Fruit fly (Drosophila melanogaster) whole organism, embryonic: Measurements from ENCODE around the gene CycE.

ENCODE experiments used
- Antp ChIP-seq: fragments of 200-800 bp; sonication (Bioruptor generic); optimal IDR thresholded peaks from 3 replicates; lab custom pipeline; 2016; ENCODE audit warnings: missing biosample characterization, missing genetic modification characterization
- Asciz ChIP-seq: fragments of 200-800 bp; sonication (Bioruptor generic); optimal IDR thresholded peaks from 2 replicates; lab custom pipeline; 2017; ENCODE audit warnings: missing biosample characterization, mild to moderate bottlenecking, missing genetic modification characterization, missing genetic modification reagents
- Bgb ChIP-seq: fragments of 200-800 bp; sonication (Bioruptor generic); IDR thresholded peaks from 2 replicates; pipeline ENCODE4 v1.3.6; 2022; ENCODE audit warnings: missing biosample characterization, missing genetic modification characterization; ENCODE audit not compliant: partially characterized antibody
- BtbVII ChIP-seq: fragments of 200-800 bp; sonication (Bioruptor generic); optimal IDR thresholded peaks from 3 replicates; lab custom pipeline; 2017; ENCODE audit warnings: missing biosample characterization, mild to moderate bottlenecking, missing genetic modification characterization
- CG10209 ChIP-seq: fragments of 200-800 bp; sonication (Bioruptor generic); optimal IDR thresholded peaks from 3 replicates; lab custom pipeline; 2017; ENCODE audit warnings: missing biosample characterization, mild to moderate bottlenecking, missing genetic modification characterization, missing genetic modification reagents
- CG10654 ChIP-seq: fragments of 200-800 bp; sonication (Bioruptor generic); optimal IDR thresholded peaks from 2 replicates; lab custom pipeline; 2016; ENCODE audit warnings: missing biosample characterization, missing genetic modification characterization
- CG11085 ChIP-seq: fragments of 200-800 bp; sonication (Bioruptor generic); IDR thresholded peaks from 2 replicates; pipeline ENCODE4 v1.3.6; 2022; ENCODE audit warnings: missing biosample characterization, missing genetic modification characterization
- CG11247 ChIP-seq: fragments of 200-800 bp; sonication (Bioruptor generic); IDR thresholded peaks from 2 replicates; pipeline ENCODE4 v1.3.6; 2022; ENCODE audit warnings: missing biosample characterization, missing genetic modification characterization
- CG11560 ChIP-seq: fragments of 200-800 bp; sonication (Bioruptor generic); IDR thresholded peaks from 3 replicates; pipeline ENCODE4 v1.3.6; 2022; ENCODE audit warnings: missing biosample characterization, missing genetic modification characterization
- CG1603 ChIP-seq: fragments of 200-800 bp; sonication (Bioruptor generic); optimal IDR thresholded peaks from 2 replicates; lab custom pipeline; 2019; ENCODE audit warnings: missing biosample characterization, mild to moderate bottlenecking, missing genetic modification characterization, moderate library complexity
- CG2199 ChIP-seq: fragments of 200-800 bp; sonication (Bioruptor generic); IDR thresholded peaks from 3 replicates; pipeline ENCODE4 v1.3.6; 2022; ENCODE audit warnings: missing biosample characterization, missing genetic modification characterization
- CG2889 ChIP-seq: fragments of 200-800 bp; sonication (Bioruptor generic); IDR thresholded peaks from 3 replicates; pipeline ENCODE4 v1.3.6; 2022; ENCODE audit warnings: missing biosample characterization, missing genetic modification characterization
- CG3847 ChIP-seq: fragments of 200-800 bp; sonication (Bioruptor generic); IDR thresholded peaks from 2 replicates; pipeline ENCODE4 v1.3.6; 2022; ENCODE audit warnings: missing biosample characterization, missing genetic modification characterization
- CG42726 ChIP-seq: fragments of 200-800 bp; sonication (Bioruptor generic); IDR thresholded peaks from 2 replicates; pipeline ENCODE4 v1.3.6; 2022; ENCODE audit warnings: missing biosample characterization, missing genetic modification characterization; ENCODE audit not compliant: partially characterized antibody
- CG5180 ChIP-seq: fragments of 200-800 bp; sonication (Bioruptor generic); optimal IDR thresholded peaks from 3 replicates; lab custom pipeline; 2017; ENCODE audit warnings: missing biosample characterization, missing genetic modification characterization, mild to moderate bottlenecking, moderate library complexity, missing genetic modification reagents
- CG5245 ChIP-seq: fragments of 200-800 bp; sonication (Bioruptor generic); optimal IDR thresholded peaks from 3 replicates; lab custom pipeline; 2016; ENCODE audit warnings: missing biosample characterization, missing genetic modification characterization
- CG5953 ChIP-seq: fragments of 200-800 bp; sonication (Bioruptor generic); IDR thresholded peaks from 2 replicates; pipeline ENCODE4 v1.3.6; 2022; ENCODE audit warnings: missing biosample characterization, missing genetic modification characterization
- CG7372 ChIP-seq: fragments of 200-800 bp; sonication (Bioruptor generic); IDR thresholded peaks from 2 replicates; pipeline ENCODE4 v1.3.6; 2022; ENCODE audit warnings: missing biosample characterization, missing genetic modification characterization
- CG7556 ChIP-seq: fragments of 200-800 bp; sonication (Bioruptor generic); optimal IDR thresholded peaks from 2 replicates; lab custom pipeline; 2017; ENCODE audit warnings: missing biosample characterization, mild to moderate bottlenecking, missing genetic modification characterization
- CG7839 ChIP-seq: fragments of 200-800 bp; sonication (Bioruptor generic); optimal IDR thresholded peaks from 3 replicates; lab custom pipeline; 2018; ENCODE audit warnings: missing biosample characterization, mild to moderate bottlenecking, missing genetic modification characterization, moderate library complexity
- D ChIP-seq, 2 experiments: fragments of 200-800 bp in 1 of 2; fragments of >200 bp in 1 of 2; sonication (Bioruptor generic) in 1 of 2; optimal IDR thresholded peaks; 2 replicates in 1 of 2; 3 replicates in 1 of 2; lab custom pipeline; 2017; ENCODE audit warnings: mild to moderate bottlenecking in 1 of 2, missing biosample characterization in 1 of 2, missing genetic modification characterization in 1 of 2, missing genetic modification reagents in 1 of 2
- Doc2 ChIP-seq: fragments of 200-800 bp; sonication (Bioruptor generic); IDR thresholded peaks from 2 replicates; pipeline ENCODE4 v1.3.6; 2022; ENCODE audit warnings: missing biosample characterization, missing genetic modification characterization
- Ets97D ChIP-seq: fragments of 200-800 bp; sonication (Bioruptor generic); optimal IDR thresholded peaks from 3 replicates; lab custom pipeline; 2016; ENCODE audit warnings: missing biosample characterization, missing genetic modification characterization
- HLH54F ChIP-seq: fragments of 200-800 bp; sonication (Bioruptor generic); optimal IDR thresholded peaks from 3 replicates; lab custom pipeline; 2016; ENCODE audit warnings: missing biosample characterization, missing genetic modification characterization
- Hr3 ChIP-seq: fragments of 200-800 bp; sonication (Bioruptor generic); optimal IDR thresholded peaks from 3 replicates; lab custom pipeline; 2016; ENCODE audit warnings: missing biosample characterization, missing genetic modification characterization
- Hr51 ChIP-seq, 2 experiments: fragments of 200-800 bp; sonication (Bioruptor generic); optimal IDR thresholded peaks; 2 replicates in 1 of 2; 3 replicates in 1 of 2; lab custom pipeline; 2016 to 2018; ENCODE audit warnings: missing biosample characterization in 2 of 2, missing genetic modification characterization in 2 of 2, mild to moderate bottlenecking in 1 of 2, moderate library complexity in 1 of 2
- Kr ChIP-seq: fragments of 200-800 bp; sonication (Bioruptor generic); optimal IDR thresholded peaks from 2 replicates; lab custom pipeline; 2017; ENCODE audit warnings: missing biosample characterization, mild to moderate bottlenecking, missing genetic modification characterization
- Neu2 ChIP-seq: fragments of 200-800 bp; sonication (Bioruptor generic); optimal IDR thresholded peaks from 3 replicates; lab custom pipeline; 2016; ENCODE audit warnings: missing biosample characterization, missing genetic modification characterization, borderline replicate concordance
- NfI ChIP-seq: fragments of 200-800 bp; sonication (Bioruptor generic); optimal IDR thresholded peaks from 3 replicates; lab custom pipeline; 2018; ENCODE audit warnings: missing biosample characterization, mild to moderate bottlenecking, missing genetic modification characterization, moderate library complexity
- Oaz ChIP-seq: fragments of 200-800 bp; sonication (Bioruptor generic); IDR thresholded peaks from 2 replicates; pipeline ENCODE4 v1.3.6; 2022; ENCODE audit warnings: missing biosample characterization, missing genetic modification characterization
- Pdp1 ChIP-seq, 2 experiments: fragments of 200-800 bp; sonication (Bioruptor generic); optimal IDR thresholded peaks; 3 replicates each; lab custom pipeline; 2016; ENCODE audit warnings: missing biosample characterization in 2 of 2, missing genetic modification characterization in 2 of 2, mild to moderate bottlenecking in 1 of 2, moderate library complexity in 1 of 2
- TFAM ChIP-seq: fragments of 200-800 bp; sonication (Bioruptor generic); optimal IDR thresholded peaks from 2 replicates; lab custom pipeline; 2017; ENCODE audit warnings: missing biosample characterization, missing genetic modification characterization, inconsistent platforms
- Xrp1 ChIP-seq: fragments of 200-800 bp; sonication (Bioruptor generic); IDR thresholded peaks from 2 replicates; pipeline ENCODE4 v1.3.6; 2022; ENCODE audit warnings: missing biosample characterization, missing genetic modification characterization
- bsh ChIP-seq, 2 experiments: fragments of 200-800 bp; sonication (Bioruptor generic); optimal IDR thresholded peaks; 2 replicates each; lab custom pipeline; 2017 to 2018; ENCODE audit warnings: mild to moderate bottlenecking in 2 of 2, missing biosample characterization in 2 of 2, missing genetic modification characterization in 2 of 2, moderate library complexity in 1 of 2
- btn ChIP-seq: fragments of 200-800 bp; sonication (Bioruptor generic); optimal IDR thresholded peaks from 2 replicates; lab custom pipeline; 2016; ENCODE audit warnings: missing biosample characterization, missing genetic modification characterization
- exex ChIP-seq: fragments of 200-800 bp; sonication (Bioruptor generic); optimal IDR thresholded peaks from 4 replicates; lab custom pipeline; 2018; ENCODE audit warnings: missing biosample characterization, mild to moderate bottlenecking, missing genetic modification characterization, moderate library complexity
- klu ChIP-seq: fragments of 200-800 bp; sonication (Bioruptor generic); IDR thresholded peaks from 2 replicates; pipeline ENCODE4 v1.3.6; 2022; ENCODE audit warnings: missing biosample characterization, missing genetic modification characterization
- lbe ChIP-seq: fragments of 200-800 bp; sonication (Bioruptor generic); optimal IDR thresholded peaks from 2 replicates; lab custom pipeline; 2016; ENCODE audit warnings: missing biosample characterization, mild to moderate bottlenecking, missing genetic modification characterization
- nmo ChIP-seq: fragments of 200-800 bp; sonication (Bioruptor generic); optimal IDR thresholded peaks from 2 replicates; lab custom pipeline; 2018; ENCODE audit warnings: missing biosample characterization, mild to moderate bottlenecking, missing genetic modification characterization, moderate library complexity
- pum ChIP-seq: fragments of 200-800 bp; sonication (Bioruptor generic); optimal IDR thresholded peaks from 2 replicates; lab custom pipeline; 2016; ENCODE audit warnings: missing biosample characterization, missing genetic modification characterization
- pzg ChIP-seq: fragments of 200-800 bp; sonication (Bioruptor generic); optimal IDR thresholded peaks from 3 replicates; lab custom pipeline; 2018; ENCODE audit warnings: missing biosample characterization, mild to moderate bottlenecking, missing genetic modification characterization, moderate library complexity
- scrt ChIP-seq: fragments of 200-800 bp; sonication (Bioruptor generic); optimal IDR thresholded peaks from 2 replicates; lab custom pipeline; 2018; ENCODE audit warnings: missing biosample characterization, mild to moderate bottlenecking, missing genetic modification characterization, moderate library complexity
- seq ChIP-seq: fragments of 200-800 bp; sonication (Bioruptor generic); IDR thresholded peaks from 2 replicates; pipeline ENCODE4 v1.3.6; 2022; ENCODE audit warnings: missing biosample characterization, missing genetic modification characterization
- sna ChIP-seq: fragments of 200-800 bp; sonication (Bioruptor generic); IDR thresholded peaks from 2 replicates; pipeline ENCODE4 v1.3.6; 2022; ENCODE audit warnings: missing biosample characterization, missing genetic modification characterization; ENCODE audit not compliant: partially characterized antibody
- sqz ChIP-seq: fragments of 200-800 bp; sonication (Bioruptor generic); optimal IDR thresholded peaks from 3 replicates; lab custom pipeline; 2018; ENCODE audit warnings: missing biosample characterization, mild to moderate bottlenecking, missing genetic modification characterization
- trh ChIP-seq: fragments of 200-800 bp; sonication (Bioruptor generic); optimal IDR thresholded peaks from 2 replicates; lab custom pipeline; 2016; ENCODE audit warnings: missing biosample characterization, missing genetic modification characterization
- unpg ChIP-seq: fragments of 200-800 bp; sonication (Bioruptor generic); optimal IDR thresholded peaks from 3 replicates; lab custom pipeline; 2018; ENCODE audit warnings: missing biosample characterization, mild to moderate bottlenecking, missing genetic modification characterization, moderate library complexity

CycE gene

dm6 chr2L:15746600-15747393 is 1.2 kb downstream of the CycE start (continued):
- TF ChIP-seq Hr3 (GFP tag; lab: Kevin White, UChicago), result peak; percentile 91
- no peak for TF ChIP-seq D (optimal IDR thresholded peaks at IDR 0.05; lab: Kevin White, UChicago)
- TF ChIP-seq D (GFP tag; optimal IDR thresholded peaks at IDR 0.05; lab: Kevin White, UChicago), result peak; percentile 93
- TF ChIP-seq CG7372 (GFP tag; lab: Robert Waterston, UW), result peak; percentile 69
- TF ChIP-seq seq, result peak; percentile 71
- no peak; the same call in 1 of the 2 replicates for TF ChIP-seq CG11085 (GFP tag; lab: Robert Waterston, UW)
- TF ChIP-seq Neu2, result no peak
- TF ChIP-seq BtbVII (GFP tag; lab: Kevin White, UChicago), result peak; percentile 88
- TF ChIP-seq exex (tag; lab: Kevin White, UChicago), result peak; percentile 69
- TF ChIP-seq pum (GFP tag; lab: Kevin White, UChicago), result peak; percentile 21
- peak; percentile 91 for TF ChIP-seq Xrp1 (GFP tag; lab: Robert Waterston, UW)
- TF ChIP-seq CG5180 (GFP tag; lab: Kevin White, UChicago), result peak; percentile 74
- peak; percentile 96 for TF ChIP-seq CG7556 (GFP tag; lab: Kevin White, UChicago)
- peak; percentile 83 for TF ChIP-seq NfI (GFP tag; lab: Kevin White, UChicago)
- no peak for TF ChIP-seq CG42726
- peak; percentile 98 for TF ChIP-seq nmo (GFP tag; lab: Kevin White, UChicago)
- peak; percentile 6 for TF ChIP-seq CG1603 (tag; lab: Kevin White, UChicago)
- peak; percentile 74 for TF ChIP-seq CG5245 (GFP tag; lab: Kevin White, UChicago)
- TF ChIP-seq CG11247 (GFP tag; lab: Robert Waterston, UW), result peak; percentile 72; the same call in 1 of the 2 replicates
- peak; percentile 91 for TF ChIP-seq CG10209 (GFP tag; lab: Kevin White, UChicago)
- peak; percentile 11 for TF ChIP-seq btn
- TF ChIP-seq CG10654 (GFP tag; lab: Kevin White, UChicago), result peak; percentile 81
- TF ChIP-seq pzg (GFP tag; lab: Kevin White, UChicago), result no peak
- peak; percentile 74 for TF ChIP-seq sqz (GFP tag; lab: Kevin White, UChicago)
- TF ChIP-seq scrt (GFP tag; lab: Kevin White, UChicago), result peak; percentile 72
- peak; percentile 75; the same call in 1 of the 2 replicates for TF ChIP-seq klu (GFP tag; lab: Robert Waterston, UW)
- no peak for TF ChIP-seq sna (GFP tag; lab: Robert Waterston, UW)
- peak; percentile 45 for TF ChIP-seq lbe (GFP tag; lab: Kevin White, UChicago)
- TF ChIP-seq CG2199, result no peak
- peak; percentile 65; the same call in 2 of the 3 replicates for TF ChIP-seq CG11560 (tag; lab: Robert Waterston, UW)
- TF ChIP-seq Asciz (GFP tag; lab: Kevin White, UChicago), result no peak
- TF ChIP-seq bsh (GFP tag; optimal IDR thresholded peaks at IDR 0.05; lab: Kevin White, UChicago), result peak; percentile 35 to 89
- TF ChIP-seq Kr, result peak; percentile 37
- TF ChIP-seq CG5953, result peak; percentile 43; the same call in 1 of the 2 replicates
- peak; percentile 72 for TF ChIP-seq trh (GFP tag; lab: Kevin White, UChicago)
- peak; percentile 34 for TF ChIP-seq Antp (GFP tag; lab: Kevin White, UChicago)
- peak in 1 of 2 experiments; percentile 93 for TF ChIP-seq Hr51 (GFP tag; optimal IDR thresholded peaks at IDR 0.05; lab: Kevin White, UChicago)
- peak; percentile 89 for TF ChIP-seq unpg (GFP tag; lab: Kevin White, UChicago)
- peak; percentile 44 for TF ChIP-seq HLH54F (GFP tag; lab: Kevin White, UChicago)
- TF ChIP-seq Bgb (GFP tag; lab: Robert Waterston, UW), result no peak
- TF ChIP-seq Ets97D (GFP tag; lab: Kevin White, UChicago), result no peak
- peak; percentile 25 to 44 for TF ChIP-seq Pdp1 (GFP tag; optimal IDR thresholded peaks at IDR 0.05; lab: Kevin White, UChicago)
- TF ChIP-seq Oaz (GFP tag; lab: Robert Waterston, UW), result peak; percentile 45; the same call in 1 of the 2 replicates
- no peak for TF ChIP-seq TFAM (GFP tag; lab: Kevin White, UChicago)
- peak; percentile 84 for TF ChIP-seq CG3847 (GFP tag; lab: Robert Waterston, UW)
- TF ChIP-seq CG7839 (tag; lab: Kevin White, UChicago), result peak; percentile 95
- no peak for TF ChIP-seq Doc2
- TF ChIP-seq CG2889 (GFP tag; lab: Robert Waterston, UW), result peak; percentile 64; the same call in 2 of the 3 replicates
